Fruit fly (Drosophila melanogaster): ENCODE results near the gene CG18745.
A peak's percentile ranks its signal among the peaks of the same experiment; 100 is the strongest.

CG18745 gene

DNA sequence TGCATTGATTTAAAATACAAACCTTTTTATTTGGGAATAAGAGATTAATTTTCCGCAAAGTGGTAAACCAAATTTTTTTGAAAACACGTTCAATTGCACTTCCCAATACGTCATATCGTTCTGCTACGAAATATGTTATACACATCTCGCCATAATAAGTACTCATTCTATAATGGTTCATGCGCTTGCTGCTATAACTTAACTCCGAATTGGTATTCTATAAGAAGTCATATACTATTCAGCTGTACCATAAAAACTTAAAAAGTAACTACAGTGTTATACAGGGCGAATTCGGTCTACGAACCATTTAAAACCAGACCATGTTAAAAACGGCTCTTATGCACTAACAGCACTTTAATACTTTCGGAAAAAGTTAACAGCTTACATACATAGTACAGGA, 6.3 kb downstream of the CG18745 start (continued):
- TF ChIP-seq CG8944 (GFP tag; optimal IDR thresholded peaks at IDR 0.05) = no peak
- TF ChIP-seq zf30C (GFP tag; optimal IDR thresholded peaks at IDR 0.05) = no peak
- no peak for TF ChIP-seq CG2678 (tag; optimal IDR thresholded peaks at IDR 0.05)
- TF ChIP-seq CG12155 (GFP tag; optimal IDR thresholded peaks at IDR 0.05) = no peak
- TF ChIP-seq CG10565 (GFP tag; optimal IDR thresholded peaks at IDR 0.05) = no peak
- TF ChIP-seq CG17802 (tag; optimal IDR thresholded peaks at IDR 0.05) = peak; percentile 39
- no peak for TF ChIP-seq zen (tag; optimal IDR thresholded peaks at IDR 0.05)
- TF ChIP-seq fd64A (GFP tag; optimal IDR thresholded peaks at IDR 0.05) = peak; percentile 34
- TF ChIP-seq en (GFP tag; optimal IDR thresholded peaks at IDR 0.05) = no peak
- TF ChIP-seq gfzf (GFP tag; optimal IDR thresholded peaks at IDR 0.05) = no peak
- no peak for TF ChIP-seq hb (GFP tag; IDR thresholded peaks at IDR 0.05; ENCODE audit: partially characterized antibody)
- no peak for TF ChIP-seq sisA (GFP tag; IDR thresholded peaks at IDR 0.05)
- 0 out of 2 replicates have a peak, but pooled peaks have one; percentile 35 for TF ChIP-seq stc (GFP tag; IDR thresholded peaks at IDR 0.05)
- no peak for TF ChIP-seq usp (GFP tag; optimal IDR thresholded peaks at IDR 0.05)
- TF ChIP-seq C15 (GFP tag; IDR thresholded peaks at IDR 0.05) = no peak
- no peak for TF ChIP-seq sens-2 (GFP tag; IDR thresholded peaks at IDR 0.05)
- TF ChIP-seq CG17829 (tag; optimal IDR thresholded peaks at IDR 0.05) = no peak
- no peak for TF ChIP-seq HLH3B (GFP tag; IDR thresholded peaks at IDR 0.05)
- no peak for TF ChIP-seq maf-S (GFP tag; optimal IDR thresholded peaks at IDR 0.05)
- no peak for TF ChIP-seq CG12236 (GFP tag; optimal IDR thresholded peaks at IDR 0.05)
- no peak for TF ChIP-seq CG16863 (GFP tag; optimal IDR thresholded peaks at IDR 0.05)
- TF ChIP-seq D19A (tag; optimal IDR thresholded peaks at IDR 0.05) = no peak
- no peak for TF ChIP-seq CG12659 (GFP tag; optimal IDR thresholded peaks at IDR 0.05)
- no peak for TF ChIP-seq CG10543 (GFP tag; optimal IDR thresholded peaks at IDR 0.05)
- peak; percentile 57 for TF ChIP-seq ATbp (GFP tag; optimal IDR thresholded peaks at IDR 0.05)
- TF ChIP-seq da (GFP tag; optimal IDR thresholded peaks at IDR 0.05) = no peak
- TF ChIP-seq CG14710 (tag; optimal IDR thresholded peaks at IDR 0.05) = no peak
- TF ChIP-seq CG12219 (GFP tag; optimal IDR thresholded peaks at IDR 0.05) = peak; percentile 45
- TF ChIP-seq CG4820 (GFP tag; optimal IDR thresholded peaks at IDR 0.05) = peak; percentile 26
- TF ChIP-seq org-1 (GFP tag; optimal IDR thresholded peaks at IDR 0.05) = no peak
- no peak for TF ChIP-seq Hr39 (optimal IDR thresholded peaks at IDR 0.05)
- no peak for TF ChIP-seq CG9609 (GFP tag; optimal IDR thresholded peaks at IDR 0.05)
- no peak for TF ChIP-seq pnt (GFP tag; optimal IDR thresholded peaks at IDR 0.05)
- TF ChIP-seq cg (GFP tag; optimal IDR thresholded peaks at IDR 0.05) = no peak
- TF ChIP-seq Meics (GFP tag; optimal IDR thresholded peaks at IDR 0.05) = peak; percentile 20
- no peak for TF ChIP-seq CG6272 (GFP tag; IDR thresholded peaks at IDR 0.05)
- TF ChIP-seq dmrt99B (tag; optimal IDR thresholded peaks at IDR 0.05) = peak; percentile 23
- peak; percentile 84 for TF ChIP-seq wek (GFP tag; optimal IDR thresholded peaks at IDR 0.05)
- TF ChIP-seq ems (GFP tag; optimal IDR thresholded peaks at IDR 0.05) = no peak
- TF ChIP-seq CG30431 (GFP tag; optimal IDR thresholded peaks at IDR 0.05) = no peak
- no peak for TF ChIP-seq ewg (GFP tag; optimal IDR thresholded peaks at IDR 0.05)
- TF ChIP-seq CG8478 (optimal IDR thresholded peaks at IDR 0.05) = no peak
- TF ChIP-seq CG11723 (GFP tag; optimal IDR thresholded peaks at IDR 0.05) = no peak
- TF ChIP-seq CG31224 (GFP tag; IDR thresholded peaks at IDR 0.05) = no peak
- TF ChIP-seq CG3726 (GFP tag; IDR thresholded peaks at IDR 0.05) = no peak
- peak; percentile 78 for TF ChIP-seq CG9437 (GFP tag; optimal IDR thresholded peaks at IDR 0.05)
- TF ChIP-seq Nf-YB (GFP tag; optimal IDR thresholded peaks at IDR 0.05) = no peak
- peak; percentile 39 for TF ChIP-seq CG33557 (GFP tag; optimal IDR thresholded peaks at IDR 0.05)
- no peak for TF ChIP-seq lmd (GFP tag; IDR thresholded peaks at IDR 0.05)
- TF ChIP-seq B-H1 (GFP tag; IDR thresholded peaks at IDR 0.05) = no peak
- no peak for TF ChIP-seq Dip2 (GFP tag; IDR thresholded peaks at IDR 0.05)
- no peak for TF ChIP-seq tgo (GFP tag; IDR thresholded peaks at IDR 0.05)
- TF ChIP-seq Hr51 (GFP tag; optimal IDR thresholded peaks at IDR 0.05) = peak in 1 of 2 experiments; percentile 38
